Fruit fly (Drosophila melanogaster): ENCODE results near the gene CG43121.

The CG43121 gene

dm6 chr3L:14661567-14662258 lies 10.5 kb downstream of the CG43121 start (continued):
- peak; percentile 10 for TF ChIP-seq ey (GFP tag; optimal IDR thresholded peaks at IDR 0.05)
- TF ChIP-seq sage (GFP tag; optimal IDR thresholded peaks at IDR 0.05): no peak
- no peak for TF ChIP-seq dsf (GFP tag; optimal IDR thresholded peaks at IDR 0.05; ENCODE audit: borderline replicate concordance)

dm6 chr3L:14659954-14660907 lies 12.0 kb downstream of the CG43121 start:
- TF ChIP-seq dsf (GFP tag; optimal IDR thresholded peaks at IDR 0.05; ENCODE audit: borderline replicate concordance): no peak
- TF ChIP-seq Hnf4 (GFP tag; optimal IDR thresholded peaks at IDR 0.05): no peak
- no peak for TF ChIP-seq ey (GFP tag; optimal IDR thresholded peaks at IDR 0.05)
- no peak for TF ChIP-seq dl (GFP tag; optimal IDR thresholded peaks at IDR 0.05; ENCODE audit: insufficient read depth in 1 of 2, partially characterized antibody in 2 of 2)
- no peak for TF ChIP-seq Sp1 (GFP tag; optimal IDR thresholded peaks at IDR 0.05)
- no peak for TF ChIP-seq Myc (optimal IDR thresholded peaks at IDR 0.05)
- no peak for TF ChIP-seq GATAd (GFP tag; optimal IDR thresholded peaks at IDR 0.05)
- TF ChIP-seq CrebA (GFP tag; optimal IDR thresholded peaks at IDR 0.05; ENCODE audit: borderline replicate concordance): no peak
- no peak for TF ChIP-seq foxo (GFP tag; optimal IDR thresholded peaks at IDR 0.05)
- no peak for TF ChIP-seq woc (GFP tag; optimal IDR thresholded peaks at IDR 0.05)
- TF ChIP-seq Abd-B (GFP tag; optimal IDR thresholded peaks at IDR 0.05): no peak
- TF ChIP-seq Jra (GFP tag; optimal IDR thresholded peaks at IDR 0.05): no peak
- TF ChIP-seq Hr78 (GFP tag; optimal IDR thresholded peaks at IDR 0.05): no peak
- TF ChIP-seq psq (GFP tag; optimal IDR thresholded peaks at IDR 0.05): no peak
- no peak for TF ChIP-seq rgr (GFP tag; optimal IDR thresholded peaks at IDR 0.05)
- no peak for TF ChIP-seq sage (GFP tag; optimal IDR thresholded peaks at IDR 0.05)

dm6 chr3L:14657485-14658054 lies 14.7 kb downstream of the CG43121 start:
- TF ChIP-seq CG9705 (GFP tag; optimal IDR thresholded peaks at IDR 0.05) (no peak), tai (GFP tag; optimal IDR thresholded peaks at IDR 0.05) (no peak), GATAd (GFP tag; optimal IDR thresholded peaks at IDR 0.05) (no peak), rgr (GFP tag; optimal IDR thresholded peaks at IDR 0.05) (peak; percentile 3), pan (optimal IDR thresholded peaks at IDR 0.05) (no peak), Mio (GFP tag; optimal IDR thresholded peaks at IDR 0.05) (no peak), h (GFP tag; optimal IDR thresholded peaks at IDR 0.05) (peak; percentile 18), sv (GFP tag; optimal IDR thresholded peaks at IDR 0.05) (no peak), Jra (GFP tag; optimal IDR thresholded peaks at IDR 0.05) (no peak), woc (GFP tag; optimal IDR thresholded peaks at IDR 0.05) (no peak), br (GFP tag; optimal IDR thresholded peaks at IDR 0.05) (peak; percentile 1), fru (GFP tag; optimal IDR thresholded peaks at IDR 0.05) (no peak), CrebA (GFP tag; optimal IDR thresholded peaks at IDR 0.05; ENCODE audit: borderline replicate concordance) (no peak), Vsx2 (GFP tag; optimal IDR thresholded peaks at IDR 0.05; ENCODE audit: partially characterized antibody) (no peak), Dfd (GFP tag; optimal IDR thresholded peaks at IDR 0.05) (no peak), dmrt93B (GFP tag; optimal IDR thresholded peaks at IDR 0.05) (no peak), brk (GFP tag; optimal IDR thresholded peaks at IDR 0.05) (no peak), N (GFP tag; optimal IDR thresholded peaks at IDR 0.05) (no peak)

dm6 chr3L:14655681-14656080 lies 16.6 kb downstream of the CG43121 start:
- no peak for TF ChIP-seq pan (optimal IDR thresholded peaks at IDR 0.05)
- TF ChIP-seq brk (GFP tag; optimal IDR thresholded peaks at IDR 0.05): no peak
- TF ChIP-seq Hr78 (GFP tag; optimal IDR thresholded peaks at IDR 0.05): no peak
- TF ChIP-seq HLH106 (tag; optimal IDR thresholded peaks at IDR 0.05): no peak
- TF ChIP-seq Mio (GFP tag; optimal IDR thresholded peaks at IDR 0.05): no peak
- no peak for TF ChIP-seq dsf (GFP tag; optimal IDR thresholded peaks at IDR 0.05; ENCODE audit: borderline replicate concordance)
- no peak for TF ChIP-seq Jra (GFP tag; optimal IDR thresholded peaks at IDR 0.05)
- no peak for TF ChIP-seq Hr83 (GFP tag; optimal IDR thresholded peaks at IDR 0.05; ENCODE audit: poor library complexity, severe bottlenecking)
- TF ChIP-seq psq (GFP tag; optimal IDR thresholded peaks at IDR 0.05): no peak
- no peak for TF ChIP-seq Hnf4 (GFP tag; optimal IDR thresholded peaks at IDR 0.05)
- no peak for TF ChIP-seq Sp1 (GFP tag; optimal IDR thresholded peaks at IDR 0.05)
- no peak for TF ChIP-seq jim (GFP tag; optimal IDR thresholded peaks at IDR 0.05)
- TF ChIP-seq Myc (optimal IDR thresholded peaks at IDR 0.05): no peak
